Fruit fly (Drosophila melanogaster): ENCODE data around the gene CG46465.

dm6 chr2L:19009130-19009529, 16.8 kb downstream of the CG46465 start, which contains the start of gene RpL30:
- TF ChIP-seq CG5204 (GFP tag; optimal IDR thresholded peaks at IDR 0.05) (peak; percentile 57), Hr96 (GFP tag; optimal IDR thresholded peaks at IDR 0.05) (peak; percentile 90), CG14711 (tag; optimal IDR thresholded peaks at IDR 0.05) (peak; percentile 80), CG7101 (tag; optimal IDR thresholded peaks at IDR 0.05) (peak; percentile 94), CG7045 (GFP tag; optimal IDR thresholded peaks at IDR 0.05) (peak; percentile 78)

All from whole organism, adult.